Worm (Caenorhabditis elegans): ENCODE results near the gene srg-40.

- TF ChIP-seq snpc-4 (tag; optimal IDR thresholded peaks at IDR 0.05) (peak; percentile 4), nhr-237 (tag; optimal IDR thresholded peaks at IDR 0.05) (no peak), ceh-82 (tag; optimal IDR thresholded peaks at IDR 0.05) (no peak), nhr-43 (tag; optimal IDR thresholded peaks at IDR 0.05; ENCODE audit: poor library complexity, severe bottlenecking) (no peak)
These were observed 24.0 kb downstream of the srg-40 start for ce11 chrV:11140326-11140725.
